Worm (Caenorhabditis elegans) whole organism, L2 larva: ENCODE data around the gene Y54G2A.7.

Experiments used
- C34F6.9 ChIP-seq: fragments of 150-350 bp; optimal IDR thresholded peaks from 2 replicates; lab custom pipeline; 2014; ENCODE audit warnings: missing biosample characterization, missing genetic modification characterization
- F13H6.1 ChIP-seq: sonication (generic microtip); optimal IDR thresholded peaks from 2 replicates; lab custom pipeline; 2016; ENCODE audit warnings: missing genetic modification characterization, missing compliant biosample characterization
- ZK546.5 ChIP-seq: sonication (generic microtip); optimal IDR thresholded peaks from 2 replicates; lab custom pipeline; 2017; ENCODE audit warnings: missing biosample characterization, missing genetic modification characterization
- alr-1 ChIP-seq: fragments of 150-350 bp; optimal IDR thresholded peaks from 2 replicates; lab custom pipeline; 2014; ENCODE audit warnings: missing biosample characterization, missing genetic modification characterization
- aly-2 ChIP-seq: fragments of 150-350 bp; optimal IDR thresholded peaks from 2 replicates; lab custom pipeline; 2014; ENCODE audit warnings: missing biosample characterization, missing genetic modification characterization
- blmp-1 ChIP-seq: sonication (generic microtip); optimal IDR thresholded peaks from 2 replicates; lab custom pipeline; 2017; ENCODE audit warnings: missing genetic modification characterization, mild to moderate bottlenecking, missing compliant biosample characterization, antibody characterized with exemption, moderate library complexity; ENCODE audit not compliant: insufficient read depth
- ceh-16 ChIP-seq: fragments of 150-350 bp; optimal IDR thresholded peaks from 2 replicates; lab custom pipeline; 2014; ENCODE audit warnings: missing biosample characterization, missing genetic modification characterization
- ceh-82 ChIP-seq: fragments of 150-350 bp; optimal IDR thresholded peaks from 2 replicates; lab custom pipeline; 2014; ENCODE audit warnings: missing biosample characterization, missing genetic modification characterization
- crh-2 ChIP-seq: sonication (generic microtip); optimal IDR thresholded peaks from 2 replicates; lab custom pipeline; 2017; ENCODE audit warnings: missing biosample characterization, missing genetic modification characterization
- egl-27 ChIP-seq: sonication (generic microtip); optimal IDR thresholded peaks from 3 replicates; lab custom pipeline; 2017; ENCODE audit warnings: missing biosample characterization, missing genetic modification reagents, missing genetic modification characterization
- elt-1 ChIP-seq: fragments of 150-350 bp; optimal IDR thresholded peaks from 2 replicates; lab custom pipeline; 2014; ENCODE audit warnings: missing biosample characterization, missing genetic modification characterization
- elt-3 ChIP-seq: sonication (generic microtip); optimal IDR thresholded peaks from 2 replicates; lab custom pipeline; 2017; ENCODE audit warnings: missing biosample characterization, missing genetic modification characterization
- fos-1 ChIP-seq: fragments of 150-350 bp; optimal IDR thresholded peaks from 2 replicates; lab custom pipeline; 2014; ENCODE audit warnings: missing biosample characterization, missing genetic modification characterization
- gmeb-1 ChIP-seq: fragments of 150-350 bp; optimal IDR thresholded peaks from 2 replicates; lab custom pipeline; 2014; ENCODE audit warnings: missing biosample characterization, missing genetic modification characterization
- lin-11 ChIP-seq: fragments of 150-350 bp; sonication (generic microtip); optimal IDR thresholded peaks from 2 replicates; lab custom pipeline; 2014; ENCODE audit warnings: missing biosample characterization, missing genetic modification characterization, inconsistent platforms, mixed read lengths
- lin-13 ChIP-seq: fragments of 150-350 bp; optimal IDR thresholded peaks from 2 replicates; lab custom pipeline; 2014; ENCODE audit warnings: missing biosample characterization, missing genetic modification reagents, missing genetic modification characterization
- lin-39 ChIP-seq: fragments of 150-350 bp; optimal IDR thresholded peaks from 2 replicates; lab custom pipeline; 2014; ENCODE audit warnings: missing biosample characterization, missing genetic modification reagents, missing genetic modification characterization
- lsy-2 ChIP-seq, 2 experiments: fragments of 150-350 bp in 1 of 2; sonication (generic microtip) in 1 of 2; optimal IDR thresholded peaks; 2 replicates each; lab custom pipeline; 2014 to 2017; ENCODE audit warnings: missing biosample characterization in 2 of 2, missing genetic modification characterization in 2 of 2
- mab-5 ChIP-seq: fragments of 150-350 bp; optimal IDR thresholded peaks from 2 replicates; lab custom pipeline; 2014; ENCODE audit warnings: missing biosample characterization, missing genetic modification characterization
- mbf-1 ChIP-seq: sonication (generic microtip); optimal IDR thresholded peaks from 2 replicates; lab custom pipeline; 2017; ENCODE audit warnings: missing biosample characterization, missing genetic modification characterization
- mdl-1 ChIP-seq, 2 experiments: fragments of 150-350 bp in 1 of 2; sonication (generic microtip) in 1 of 2; optimal IDR thresholded peaks; 2 replicates each; lab custom pipeline; 2017; ENCODE audit warnings: missing biosample characterization in 2 of 2, missing genetic modification characterization in 2 of 2
- nhr-10 ChIP-seq: sonication (generic microtip); optimal IDR thresholded peaks from 2 replicates; lab custom pipeline; 2017; ENCODE audit warnings: missing biosample characterization, missing genetic modification characterization
- nhr-12 ChIP-seq: fragments of 150-350 bp; optimal IDR thresholded peaks from 2 replicates; lab custom pipeline; 2014; ENCODE audit warnings: missing biosample characterization, missing genetic modification characterization
- nhr-23 ChIP-seq: fragments of 150-350 bp; optimal IDR thresholded peaks from 2 replicates; lab custom pipeline; 2014; ENCODE audit warnings: missing biosample characterization, missing genetic modification reagents, missing genetic modification characterization
- nhr-25 ChIP-seq: fragments of 150-350 bp; sonication (generic microtip); optimal IDR thresholded peaks from 3 replicates; lab custom pipeline; 2014; ENCODE audit warnings: missing biosample characterization, missing genetic modification characterization
- nhr-77 ChIP-seq: fragments of 150-350 bp; optimal IDR thresholded peaks from 2 replicates; lab custom pipeline; 2014; ENCODE audit warnings: missing biosample characterization, missing genetic modification characterization
- peb-1 ChIP-seq: fragments of 150-350 bp; optimal IDR thresholded peaks from 2 replicates; lab custom pipeline; 2014; ENCODE audit warnings: missing biosample characterization, missing genetic modification characterization
- sem-4 ChIP-seq: fragments of 150-350 bp; optimal IDR thresholded peaks from 2 replicates; lab custom pipeline; 2014; ENCODE audit warnings: missing biosample characterization, missing genetic modification reagents, missing genetic modification characterization
- skn-1 ChIP-seq: sonication (generic microtip); optimal IDR thresholded peaks from 2 replicates; lab custom pipeline; 2017; ENCODE audit warnings: missing biosample characterization, missing genetic modification characterization
- sma-3 ChIP-seq: sonication (generic microtip); optimal IDR thresholded peaks from 2 replicates; lab custom pipeline; 2016; ENCODE audit warnings: missing genetic modification reagents, missing genetic modification characterization, missing compliant biosample characterization
- sma-9 ChIP-seq, 2 experiments: fragments of 150-350 bp in 1 of 2; sonication (generic microtip) in 1 of 2; optimal IDR thresholded peaks; 2 replicates each; lab custom pipeline; 2014 to 2016; ENCODE audit warnings: missing genetic modification characterization in 2 of 2, mild to moderate bottlenecking in 1 of 2, missing biosample characterization in 1 of 2, missing compliant biosample characterization in 1 of 2, missing genetic modification reagents in 1 of 2, moderate library complexity in 1 of 2
- snpc-4 ChIP-seq: fragments of 150-350 bp; optimal IDR thresholded peaks from 2 replicates; lab custom pipeline; 2014; ENCODE audit warnings: missing biosample characterization, missing genetic modification characterization
- unc-39 ChIP-seq: fragments of 150-350 bp; optimal IDR thresholded peaks from 2 replicates; lab custom pipeline; 2014; ENCODE audit warnings: missing biosample characterization, missing genetic modification characterization
- unc-55 ChIP-seq: fragments of 150-350 bp; sonication (generic microtip); optimal IDR thresholded peaks from 3 replicates; lab custom pipeline; 2014; ENCODE audit warnings: missing biosample characterization, missing genetic modification reagents, missing genetic modification characterization
- unc-62 ChIP-seq: fragments of 150-350 bp; optimal IDR thresholded peaks from 2 replicates; lab custom pipeline; 2014; ENCODE audit warnings: missing biosample characterization, missing genetic modification reagents, missing genetic modification characterization
- zag-1 ChIP-seq: fragments of 150-350 bp; optimal IDR thresholded peaks from 2 replicates; lab custom pipeline; 2014; ENCODE audit warnings: missing biosample characterization, missing genetic modification characterization
- ztf-1 ChIP-seq: fragments of 200-800 bp; sonication (Bioruptor generic); conservative IDR thresholded peaks from 2 replicates; pipeline ENCODE4 v1.3.6; 2022; ENCODE audit warnings: missing genetic modification characterization, missing compliant biosample characterization

Gene Y54G2A.7

DNA sequence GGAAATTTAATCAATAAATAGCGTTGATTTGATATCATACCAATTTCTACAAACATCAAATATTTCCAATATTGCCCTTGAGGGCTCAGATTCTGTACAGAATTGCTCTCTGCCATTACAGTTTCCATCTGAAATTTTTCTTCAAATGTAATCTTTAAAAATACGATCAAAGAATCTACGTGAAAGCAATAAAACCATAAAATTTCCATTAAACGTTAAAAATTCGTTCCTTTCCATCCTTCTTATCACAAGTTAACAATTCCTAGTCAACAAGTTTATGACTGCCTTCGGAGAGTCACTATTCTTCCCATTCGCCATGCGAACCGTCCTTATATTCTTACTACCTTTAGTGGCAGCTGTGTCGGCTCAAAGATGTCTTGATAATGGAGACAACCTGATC lies 3.0 kb upstream of the Y54G2A.7 start, which contains the start of gene clec-82:
clec-82 (plus strand) TSS at position 301 of the 400 bp plus-strand sequence.
- TF ChIP-seq nhr-10 (tag; lab: Kevin White, UChicago) (no peak), mbf-1 (tag; lab: Kevin White, UChicago) (no peak)

DNA sequence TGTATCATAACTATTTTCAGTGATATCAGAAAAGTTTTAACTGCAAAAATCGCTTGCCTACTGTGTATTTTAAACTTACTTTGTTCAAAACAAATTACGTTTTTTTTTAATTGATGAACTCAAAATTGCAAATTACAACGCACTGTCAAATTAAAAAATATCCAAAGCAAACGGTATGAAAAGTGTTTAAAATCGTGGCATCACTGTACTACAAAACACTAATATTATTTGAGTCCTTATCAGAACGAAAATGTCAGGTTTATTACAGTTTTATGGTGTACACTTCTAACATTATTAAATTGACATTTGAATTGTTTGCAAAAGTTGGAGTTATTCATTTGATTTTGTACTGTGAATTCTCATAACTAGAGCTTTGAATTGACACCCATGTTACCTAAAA lies 2.9 kb downstream of the Y54G2A.7 start, which contains the start of gene clec-83:
clec-83 (minus strand) TSS at position 213 of the 400 bp plus-strand sequence.
- no peak for TF ChIP-seq skn-1
- peak; percentile 39 for TF ChIP-seq fos-1

DNA sequence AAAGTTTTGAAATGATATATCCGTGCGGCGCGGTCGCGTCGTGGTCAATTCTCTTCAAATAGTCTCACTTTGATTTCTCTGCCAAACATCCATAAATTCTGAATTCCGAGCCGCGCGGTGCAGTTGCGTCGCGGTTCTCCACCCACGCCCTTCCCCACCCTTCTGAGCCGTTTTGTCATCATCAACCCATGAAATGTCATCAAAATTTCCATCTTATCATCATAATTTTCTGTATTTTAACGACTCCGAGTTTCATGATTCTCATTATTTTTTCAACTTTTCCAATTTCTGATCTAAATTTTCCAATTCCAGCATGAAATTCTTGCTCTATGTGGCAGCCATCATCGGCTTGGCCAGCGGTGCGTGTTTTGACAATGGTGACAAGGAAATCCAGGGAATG lies 3.8 kb downstream of the Y54G2A.7 start, which contains the start of gene clec-84:
clec-84 (plus strand) TSS at position 301 of the 400 bp plus-strand sequence.
- no peak for TF ChIP-seq ztf-1
- no peak for TF ChIP-seq sma-3 (GFP tag; lab: Kevin White, UChicago)
- TF ChIP-seq sem-4 = no peak
- no peak for TF ChIP-seq nhr-12 (tag; lab: Kevin White, UChicago)
- TF ChIP-seq sma-9 (GFP tag; optimal IDR thresholded peaks at IDR 0.05; lab: Kevin White, UChicago) = no peak
- TF ChIP-seq sma-9 (tag; optimal IDR thresholded peaks at IDR 0.05; lab: Kevin White, UChicago) = no peak
- TF ChIP-seq zag-1 = no peak
- no peak for TF ChIP-seq unc-39 (tag; lab: Kevin White, UChicago)
- TF ChIP-seq lin-11 (tag; lab: Kevin White, UChicago) = no peak
- TF ChIP-seq skn-1 = no peak
- TF ChIP-seq egl-27 (tag; lab: Kevin White, UChicago) = no peak
- no peak for TF ChIP-seq snpc-4 (tag; lab: Kevin White, UChicago)
- no peak for TF ChIP-seq alr-1 (tag; lab: Kevin White, UChicago)
- no peak for TF ChIP-seq elt-1 (tag; lab: Kevin White, UChicago)
- no peak for TF ChIP-seq F13H6.1 (tag; lab: Kevin White, UChicago)
- TF ChIP-seq gmeb-1 (tag; lab: Kevin White, UChicago) = no peak
- TF ChIP-seq lin-39 (tag; lab: Kevin White, UChicago) = no peak
- no peak for TF ChIP-seq blmp-1 (tag; lab: Kevin White, UChicago)
- TF ChIP-seq aly-2 (tag; lab: Kevin White, UChicago) = no peak
- no peak for TF ChIP-seq elt-3 (tag; lab: Kevin White, UChicago)
- TF ChIP-seq nhr-25 (tag; lab: Kevin White, UChicago) = no peak

DNA sequence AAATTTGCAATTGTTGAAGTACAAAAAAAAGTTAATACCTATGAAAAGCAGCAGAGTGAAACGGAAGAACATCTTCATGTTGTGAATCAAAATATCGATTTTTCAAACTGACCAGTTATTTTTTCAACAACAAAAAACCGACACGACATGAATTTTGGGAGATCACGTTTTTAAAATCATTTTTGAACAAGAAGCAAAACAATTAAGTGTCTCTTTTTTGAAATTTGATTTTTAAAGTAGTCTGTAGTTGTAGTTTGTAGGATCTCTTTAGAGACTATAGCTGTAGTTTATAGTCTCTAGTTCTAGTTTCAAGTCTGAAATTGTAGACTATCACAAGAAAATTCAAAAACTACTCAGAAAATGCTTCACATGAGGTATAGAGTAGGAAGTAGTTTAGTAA lies 5.5 kb downstream of the Y54G2A.7 start, which contains the start of gene Y54G2A.15:
Y54G2A.15 (minus strand) TSS at position 101 of the 400 bp plus-strand sequence.
- TF ChIP-seq zag-1 (no peak), nhr-12 (tag; lab: Kevin White, UChicago) (no peak), snpc-4 (tag; lab: Kevin White, UChicago) (no peak), gmeb-1 (tag; lab: Kevin White, UChicago) (no peak), nhr-23 (no peak), alr-1 (tag; lab: Kevin White, UChicago) (no peak), ZK546.5 (tag; lab: Kevin White, UChicago) (no peak), lin-11 (tag; lab: Kevin White, UChicago) (no peak), crh-2 (no peak), nhr-77 (tag; lab: Kevin White, UChicago) (no peak), lsy-2 (tag; optimal IDR thresholded peaks at IDR 0.05; lab: Kevin White, UChicago) (no peak), unc-39 (tag; lab: Kevin White, UChicago) (no peak), sem-4 (no peak), mab-5 (tag; lab: Kevin White, UChicago) (no peak), unc-62 (GFP tag; lab: Kevin White, UChicago) (no peak), ceh-16 (tag; lab: Kevin White, UChicago) (no peak)
- TF ChIP-seq, all 48 proteins: peak for 0

DNA sequence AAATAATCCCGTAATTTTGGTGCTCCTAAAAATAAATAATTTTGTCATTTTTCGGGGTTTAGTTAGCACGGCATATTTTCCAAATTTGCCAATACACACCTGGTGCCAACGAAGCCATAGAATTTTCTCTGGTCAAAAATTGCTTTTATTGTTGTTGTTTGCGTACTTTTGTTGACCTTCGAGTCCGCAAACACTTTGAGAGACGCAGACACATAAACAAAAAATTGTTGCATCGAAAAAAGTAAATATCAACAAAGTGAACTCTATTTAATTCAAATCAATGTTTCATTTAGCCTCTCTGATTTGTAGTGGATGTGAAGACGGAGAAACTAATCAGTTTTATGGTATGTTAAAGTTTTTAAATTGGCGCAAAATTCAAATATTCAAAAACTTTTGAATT lies 7.9 kb downstream of the Y54G2A.7 start, which contains the start of gene Y54G2A.40:
Y54G2A.40 (plus strand) TSS at position 213 of the 400 bp plus-strand sequence.
- TF ChIP-seq lin-13 (GFP tag; lab: Kevin White, UChicago) (peak; percentile 10), unc-39 (tag; lab: Kevin White, UChicago) (no peak), nhr-77 (tag; lab: Kevin White, UChicago) (no peak), crh-2 (no peak), unc-55 (peak; percentile 56), mdl-1 (tag; optimal IDR thresholded peaks at IDR 0.05; lab: Kevin White, UChicago) (no peak), skn-1 (no peak), ceh-82 (tag; lab: Kevin White, UChicago) (no peak), alr-1 (tag; lab: Kevin White, UChicago) (no peak), elt-3 (tag; lab: Kevin White, UChicago) (no peak), C34F6.9 (tag; lab: Kevin White, UChicago) (peak; percentile 46), mbf-1 (tag; lab: Kevin White, UChicago) (no peak), blmp-1 (tag; lab: Kevin White, UChicago) (no peak), ztf-1 (no peak), nhr-10 (tag; lab: Kevin White, UChicago) (no peak), nhr-12 (tag; lab: Kevin White, UChicago) (no peak), lsy-2 (tag; optimal IDR thresholded peaks at IDR 0.05; lab: Kevin White, UChicago) (peak in 1 of 2 experiments; percentile 72), mab-5 (tag; lab: Kevin White, UChicago) (no peak), peb-1 (tag; lab: Kevin White, UChicago) (no peak)
